Fruit fly (Drosophila melanogaster): ENCODE data around the gene Sbds.

DNA sequence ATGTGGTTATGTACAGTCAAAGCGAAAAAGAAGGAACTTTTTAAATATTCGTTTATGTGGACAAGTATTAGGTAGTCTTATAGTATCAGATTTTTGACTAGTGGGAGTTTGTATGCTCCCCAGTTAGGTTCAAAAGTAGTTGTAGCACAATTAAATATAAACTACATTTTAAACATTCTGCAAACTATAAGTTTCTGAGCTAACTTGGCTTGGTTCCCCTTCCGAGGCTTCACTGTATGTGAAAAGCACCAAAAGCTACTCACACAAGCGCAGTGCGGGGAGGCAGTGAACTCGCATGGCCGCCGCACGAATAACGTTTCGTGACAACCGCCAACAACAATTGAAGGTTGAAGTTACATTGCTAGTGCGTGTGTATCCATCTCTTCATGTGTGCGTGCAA, 24.9 kb downstream of the Sbds start:
- TF ChIP-seq Gug (GFP tag; IDR thresholded peaks at IDR 0.05) (0 out of 2 replicates have a peak, but pooled peaks have one; percentile 35), Hr4 (GFP tag; optimal IDR thresholded peaks at IDR 0.05) (peak; percentile 40), CG6276 (GFP tag; optimal IDR thresholded peaks at IDR 0.05) (no peak), Blimp-1 (GFP tag; optimal IDR thresholded peaks at IDR 0.05) (no peak), CG16779 (tag; optimal IDR thresholded peaks at IDR 0.05) (no peak), vri (GFP tag; optimal IDR thresholded peaks at IDR 0.05) (no peak), esn (GFP tag; optimal IDR thresholded peaks at IDR 0.05) (no peak)
